Worm (Caenorhabditis elegans) whole organism, dauer: ENCODE results near the gene egl-43.

Source experiments
- unc-62 ChIP-seq: sonication (generic microtip); optimal IDR thresholded peaks from 2 replicates; lab custom pipeline; 2017; ENCODE audit warnings: missing biosample characterization, missing genetic modification reagents, missing genetic modification characterization

Gene egl-43

DNA sequence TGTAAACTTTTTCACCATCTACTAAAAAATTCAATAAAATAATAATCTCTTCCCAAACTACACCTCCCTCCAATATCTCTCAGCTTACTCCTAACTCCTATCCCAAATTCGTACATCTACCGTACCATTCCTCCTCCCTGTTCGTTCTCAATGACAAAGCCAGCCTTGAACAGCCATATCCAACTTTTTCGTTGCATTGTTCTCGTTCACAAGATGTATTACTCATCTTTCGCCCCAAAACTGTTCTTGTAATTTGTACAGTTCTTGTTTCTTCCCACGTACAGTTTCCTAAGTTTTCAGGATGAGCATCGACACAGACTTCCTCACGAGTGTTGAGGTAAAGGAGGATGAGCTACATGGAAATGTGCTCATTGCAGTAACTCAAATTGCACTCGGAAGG is at the start of gene egl-43:
Gene egl-43, plus strand, starts transcription at position 301 of the 400 bp plus-strand sequence.
- TF ChIP-seq unc-62 (GFP tag; lab: Kevin White, UChicago), result no peak

- TF ChIP-seq unc-62 (GFP tag; lab: Kevin White, UChicago), result no peak
Measured at ce11 chrII:9914999-9915398, 40.0 kb upstream of the egl-43 start, which contains the start of gene F26C11.3. Gene F26C11.3, minus strand, starts transcription at chrII:9915099.

- no peak for TF ChIP-seq unc-62 (GFP tag; lab: Kevin White, UChicago)
Measured at ce11 chrII:9916177-9916576, 38.8 kb upstream of the egl-43 start, which contains the start of gene F26C11.4. Gene F26C11.4, minus strand, starts transcription at chrII:9916277.

ce11 chrII:9917904-9918303 is 37.1 kb upstream of the egl-43 start, which contains the start of gene C05C10.8:
Gene C05C10.8, minus strand, starts transcription at chrII:9918004.
- TF ChIP-seq unc-62 (GFP tag; lab: Kevin White, UChicago), result no peak

DNA sequence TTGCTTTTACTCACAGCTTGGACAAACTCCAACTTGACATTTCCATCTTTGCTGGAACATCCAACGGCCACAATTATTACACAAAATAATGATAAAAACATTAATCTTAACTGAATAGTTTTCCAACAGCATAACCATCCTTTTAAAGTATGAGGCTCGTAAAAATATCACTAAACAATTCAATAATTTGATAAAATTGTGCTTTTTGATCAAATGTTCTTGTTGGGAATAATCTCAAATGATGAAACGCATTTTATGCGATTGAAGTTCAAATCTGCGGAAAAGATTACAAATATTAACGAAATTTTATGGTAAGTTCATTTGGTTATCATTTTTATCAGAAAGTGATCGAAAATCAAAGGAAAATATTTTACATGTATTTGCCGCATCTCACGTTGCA is 34.5 kb upstream of the egl-43 start, which contains the start of gene pho-10:
Gene pho-10, minus strand, starts transcription at position 101 of the 400 bp plus-strand sequence.
- no peak for TF ChIP-seq unc-62 (GFP tag; lab: Kevin White, UChicago)

DNA sequence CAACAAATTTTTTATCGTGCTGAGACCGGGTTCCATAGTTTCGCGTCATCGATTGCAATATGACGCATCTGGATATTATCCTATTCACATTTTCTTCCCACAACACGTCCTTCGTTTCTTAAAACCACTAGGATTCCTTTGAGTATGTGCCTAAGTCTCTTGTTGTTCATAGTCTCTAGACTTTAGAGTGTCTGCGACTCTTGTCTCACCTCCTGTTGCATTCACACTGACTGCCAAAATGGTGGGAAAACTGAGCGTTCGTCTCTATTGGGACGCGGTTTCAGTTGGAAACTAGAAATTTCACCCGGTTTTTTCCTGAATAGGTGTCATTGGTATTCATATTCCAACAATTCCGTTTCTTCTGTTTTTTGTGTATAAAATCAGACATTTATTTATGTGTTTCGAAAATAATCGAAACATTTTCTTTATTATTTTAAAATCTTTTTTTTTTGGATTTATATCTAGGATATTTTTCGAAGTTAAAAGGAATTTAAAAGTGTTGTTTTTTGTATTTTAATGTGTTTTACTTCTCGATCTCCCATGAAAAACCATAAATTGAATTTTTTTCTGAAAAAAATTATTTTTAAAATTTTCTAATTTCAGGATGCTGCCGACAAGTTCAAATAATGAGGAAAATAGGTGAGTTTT is 33.2 kb upstream of the egl-43 start, which contains the start of gene C05C10.2:
Gene C05C10.2, plus strand, starts transcription at position 598 of the 648 bp plus-strand sequence.
- no peak for TF ChIP-seq unc-62 (GFP tag; lab: Kevin White, UChicago)

- no peak for TF ChIP-seq unc-62 (GFP tag; lab: Kevin White, UChicago)
Measured at ce11 chrII:9928470-9928869, 26.5 kb upstream of the egl-43 start.

DNA sequence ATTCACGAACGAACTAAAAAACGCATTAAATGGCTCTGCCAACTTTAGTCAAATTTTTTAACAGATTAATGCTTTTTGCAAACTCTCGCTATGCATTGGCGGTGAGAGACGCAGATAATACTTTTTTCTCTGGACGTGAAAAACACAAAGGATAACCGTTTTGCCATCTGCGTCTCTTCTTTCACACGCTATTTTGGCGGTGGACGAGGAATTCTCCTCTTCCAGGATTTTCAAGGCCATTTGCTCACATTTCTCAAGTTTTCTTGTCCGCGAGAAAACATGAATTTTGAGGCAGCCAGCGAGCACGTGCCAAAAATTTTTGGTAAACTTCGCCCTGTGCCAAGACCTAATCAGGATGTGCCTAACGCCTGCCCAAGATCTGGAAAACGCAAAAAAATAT is 24.0 kb upstream of the egl-43 start:
- no peak for TF ChIP-seq unc-62 (GFP tag; lab: Kevin White, UChicago)

DNA sequence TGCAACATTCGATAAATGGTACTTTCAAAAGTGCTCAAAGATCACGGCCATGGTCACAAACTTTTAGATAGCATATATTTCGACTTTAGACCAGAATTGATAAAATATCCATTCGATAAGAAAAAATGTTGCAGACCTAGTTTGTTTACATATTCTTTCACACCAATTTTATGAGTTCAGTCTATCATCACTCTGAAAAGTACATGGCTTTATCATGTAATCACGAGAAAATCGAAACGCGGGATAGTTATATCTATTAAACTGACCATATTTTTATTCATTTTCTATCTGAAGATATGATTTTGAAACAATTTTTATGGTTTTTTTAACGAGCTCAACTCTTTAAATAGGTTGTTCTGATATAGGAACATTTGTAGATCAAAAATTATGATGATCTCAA is 23.5 kb upstream of the egl-43 start, which contains the start of gene pho-11:
Gene pho-11, plus strand, starts transcription at position 374 of the 400 bp plus-strand sequence.
- TF ChIP-seq unc-62 (GFP tag; lab: Kevin White, UChicago), result no peak

- no peak for TF ChIP-seq unc-62 (GFP tag; lab: Kevin White, UChicago)
Measured at ce11 chrII:9933947-9934383, 21.0 kb upstream of the egl-43 start.

ce11 chrII:9934570-9934969 is 20.4 kb upstream of the egl-43 start:
- no peak for TF ChIP-seq unc-62 (GFP tag; lab: Kevin White, UChicago)

- no peak for TF ChIP-seq unc-62 (GFP tag; lab: Kevin White, UChicago)
Measured at ce11 chrII:9935044-9935599, 19.9 kb upstream of the egl-43 start.

DNA sequence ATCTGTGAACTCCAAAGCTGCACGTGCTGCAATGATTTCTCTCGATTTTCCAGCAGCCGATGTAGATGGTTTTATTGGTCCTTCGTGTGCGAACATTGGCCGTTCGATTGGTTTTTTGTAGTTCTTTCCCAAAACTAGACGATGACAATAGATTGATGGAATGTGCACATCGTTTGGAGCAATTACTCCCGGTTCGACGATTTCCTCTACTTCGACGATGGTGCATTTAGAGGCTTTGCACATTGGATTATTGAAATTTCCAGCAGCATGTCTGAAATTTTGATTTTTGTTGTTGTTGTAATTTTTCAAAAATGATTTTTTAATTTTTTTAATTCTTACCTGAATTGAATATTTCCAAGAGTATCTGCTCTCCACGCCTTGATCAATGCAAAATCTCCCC is 19.3 kb upstream of the egl-43 start:
- no peak for TF ChIP-seq unc-62 (GFP tag; lab: Kevin White, UChicago)

- TF ChIP-seq unc-62 (GFP tag; lab: Kevin White, UChicago), result no peak
Measured at ce11 chrII:9936859-9937258, 18.1 kb upstream of the egl-43 start, which contains the start of gene C05C10.3. Gene C05C10.3, minus strand, starts transcription at chrII:9936893.

DNA sequence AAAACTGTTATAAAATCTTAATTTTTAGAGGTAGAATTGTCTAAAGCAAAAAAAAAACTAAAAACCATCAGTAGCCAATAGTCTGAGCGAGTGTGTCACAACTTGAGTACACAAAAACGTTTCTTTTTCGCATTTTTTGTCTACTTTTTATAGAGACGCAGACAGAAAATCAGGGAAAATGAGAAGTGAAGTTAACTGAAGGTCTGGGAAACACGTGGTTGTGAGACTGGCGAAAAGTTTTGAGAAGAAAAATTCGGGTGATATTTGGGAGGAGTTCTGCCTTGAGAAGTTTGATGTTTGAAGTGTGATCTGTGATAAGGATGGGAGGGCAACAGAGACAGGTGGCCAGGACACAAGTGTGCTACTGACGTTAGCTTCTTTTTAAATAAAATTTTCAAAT is 17.4 kb upstream of the egl-43 start:
- no peak for TF ChIP-seq unc-62 (GFP tag; lab: Kevin White, UChicago)

ce11 chrII:9938877-9939276 is 16.1 kb upstream of the egl-43 start, which contains the start of the genes C05C10.7 and C05C10.5:
Gene C05C10.7, minus strand, starts transcription at chrII:9938971.
Gene C05C10.5, plus strand, starts transcription at chrII:9939040.
- TF ChIP-seq unc-62 (GFP tag; lab: Kevin White, UChicago), result no peak
